Worm (Caenorhabditis elegans): ENCODE measurements around the gene F08G2.4.

DNA sequence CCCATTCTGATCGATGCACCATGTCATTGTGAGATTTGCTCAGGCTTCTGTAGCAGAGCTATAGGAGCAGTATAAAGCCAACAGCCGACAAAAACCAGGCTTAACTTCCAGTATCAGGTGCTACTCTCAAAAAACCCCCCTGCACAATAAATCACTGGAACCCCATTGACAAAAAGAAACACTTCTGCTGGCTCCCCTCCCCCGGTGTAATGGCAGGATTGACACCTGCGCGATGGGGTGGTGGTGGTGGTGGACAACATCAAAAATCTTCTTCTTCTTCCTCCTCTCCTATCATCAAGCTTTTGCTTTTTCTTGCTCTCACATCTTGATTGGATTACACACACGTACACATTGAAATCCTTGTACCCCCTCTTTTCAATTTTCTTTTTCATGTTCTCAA, 40.7 kb upstream of the F08G2.4 start:
- no peak for TF ChIP-seq ama-1 (optimal IDR thresholded peaks at IDR 0.05)
- TF ChIP-seq ets-7 (tag; optimal IDR thresholded peaks at IDR 0.05) = no peak
- TF ChIP-seq flt-1 (GFP tag; IDR thresholded peaks at IDR 0.05) = no peak
- no peak for TF ChIP-seq tbx-37 (GFP tag; conservative IDR thresholded peaks at IDR 0.05)
- no peak for TF ChIP-seq scrt-1 (GFP tag; IDR thresholded peaks at IDR 0.05)

Measured in whole organism, early embryonic.